Fruit fly (Drosophila melanogaster) whole organism, wandering third instar larva: Measurements from ENCODE around the gene Dci.

Experiments
- Abd-B ChIP-seq: fragments of >200 bp; optimal IDR thresholded peaks from 2 replicates; lab custom pipeline; 2017; ENCODE audit warnings: missing biosample characterization, missing genetic modification characterization
- CG32264 ChIP-seq: fragments of 200-800 bp; sonication (Bioruptor generic); optimal IDR thresholded peaks from 2 replicates; lab custom pipeline; 2016; ENCODE audit warnings: missing biosample characterization, missing genetic modification characterization
- CG9705 ChIP-seq: fragments of 200-800 bp; sonication (Bioruptor generic); optimal IDR thresholded peaks from 2 replicates; lab custom pipeline; 2018; ENCODE audit warnings: missing biosample characterization, mild to moderate bottlenecking, missing genetic modification characterization
- CrebA ChIP-seq: fragments of 200-800 bp; sonication (Bioruptor generic); optimal IDR thresholded peaks from 2 replicates; lab custom pipeline; 2016; ENCODE audit warnings: missing biosample characterization, mild to moderate bottlenecking, missing genetic modification characterization, borderline replicate concordance
- Dfd ChIP-seq: fragments of >200 bp; optimal IDR thresholded peaks from 2 replicates; lab custom pipeline; 2017; ENCODE audit warnings: missing biosample characterization, missing genetic modification characterization
- Dif ChIP-seq: fragments of 200-275, 200-300 bp; sonication (Bioruptor generic); optimal IDR thresholded peaks from 2 replicates; lab custom pipeline; 2018; ENCODE audit warnings: missing biosample characterization, missing genetic modification characterization; ENCODE audit not compliant: partially characterized antibody
- GATAd ChIP-seq: sonication (Bioruptor generic); optimal IDR thresholded peaks from 2 replicates; lab custom pipeline; 2016; ENCODE audit warnings: missing biosample characterization, missing genetic modification characterization
- HLH106 ChIP-seq: fragments of 200-800 bp; optimal IDR thresholded peaks from 3 replicates; lab custom pipeline; 2019; ENCODE audit warnings: missing biosample characterization, mild to moderate bottlenecking, missing genetic modification characterization, moderate library complexity
- Hnf4 ChIP-seq: fragments of 200-800 bp; sonication (Bioruptor generic); optimal IDR thresholded peaks from 2 replicates; lab custom pipeline; 2016; ENCODE audit warnings: missing biosample characterization, mild to moderate bottlenecking, missing genetic modification characterization
- Hr78 ChIP-seq: fragments of >200 bp; optimal IDR thresholded peaks from 2 replicates; lab custom pipeline; 2017; ENCODE audit warnings: missing biosample characterization, missing genetic modification characterization
- Hr83 ChIP-seq: fragments of 200-300 bp; sonication (Bioruptor generic); optimal IDR thresholded peaks from 2 replicates; lab custom pipeline; 2016; ENCODE audit warnings: missing biosample characterization, mild to moderate bottlenecking, missing genetic modification characterization, moderate library complexity; ENCODE audit not compliant: poor library complexity, severe bottlenecking
- Jra ChIP-seq: sonication (Bioruptor generic); optimal IDR thresholded peaks from 2 replicates; lab custom pipeline; 2016; ENCODE audit warnings: missing biosample characterization, missing genetic modification characterization
- Mio ChIP-seq: sonication (Bioruptor generic); optimal IDR thresholded peaks from 2 replicates; lab custom pipeline; 2016; ENCODE audit warnings: missing biosample characterization, missing genetic modification characterization
- Myc ChIP-seq: fragments of >200 bp; optimal IDR thresholded peaks from 2 replicates; lab custom pipeline; 2017
- N ChIP-seq: fragments of >200 bp; optimal IDR thresholded peaks from 2 replicates; lab custom pipeline; 2018; ENCODE audit warnings: missing biosample characterization, missing external identifiers, missing genetic modification characterization
- OdsH ChIP-seq: fragments of 200-800 bp; sonication (Bioruptor generic); optimal IDR thresholded peaks from 2 replicates; lab custom pipeline; 2016; ENCODE audit warnings: missing biosample characterization, mild to moderate bottlenecking, missing genetic modification characterization
- Rel ChIP-seq, 2 experiments: fragments of 200-800 bp; sonication (Bioruptor generic) in 1 of 2; optimal IDR thresholded peaks; 2 replicates in 1 of 2; 3 replicates in 1 of 2; lab custom pipeline; 2016 to 2019; ENCODE audit warnings: mild to moderate bottlenecking in 2 of 2, missing biosample characterization in 2 of 2, missing genetic modification characterization in 2 of 2, moderate library complexity in 1 of 2
- Sp1 ChIP-seq: fragments of 200-800 bp; sonication (Bioruptor generic); optimal IDR thresholded peaks from 3 replicates; lab custom pipeline; 2019; ENCODE audit warnings: missing biosample characterization, mild to moderate bottlenecking, missing genetic modification characterization, moderate library complexity
- Vsx2 ChIP-seq: fragments of 200-300, 225-300 bp; sonication (Bioruptor generic); optimal IDR thresholded peaks from 2 replicates; lab custom pipeline; 2018; ENCODE audit warnings: missing biosample characterization, missing genetic modification characterization; ENCODE audit not compliant: partially characterized antibody
- br ChIP-seq: fragments of 200-800 bp; sonication (Bioruptor generic); optimal IDR thresholded peaks from 2 replicates; lab custom pipeline; 2016; ENCODE audit warnings: missing biosample characterization, missing genetic modification characterization
- brk ChIP-seq: fragments of 200-800 bp; sonication (Bioruptor generic); optimal IDR thresholded peaks from 2 replicates; lab custom pipeline; 2016; ENCODE audit warnings: missing biosample characterization, mild to moderate bottlenecking, missing genetic modification characterization
- dl ChIP-seq, 2 experiments: fragments of 175-275, 200-275 bp in 1 of 2; fragments of 200-275 bp in 1 of 2; sonication (Bioruptor generic); optimal IDR thresholded peaks; lab custom pipeline; 2018; ENCODE audit warnings: mild to moderate bottlenecking in 2 of 2, missing biosample characterization in 2 of 2, missing genetic modification characterization in 2 of 2, moderate library complexity in 2 of 2; ENCODE audit not compliant: partially characterized antibody in 2 of 2, insufficient read depth in 1 of 2
- dmrt93B ChIP-seq: fragments of 200-800 bp; sonication (Bioruptor generic); optimal IDR thresholded peaks from 2 replicates; lab custom pipeline; 2018; ENCODE audit warnings: missing biosample characterization, mild to moderate bottlenecking, missing genetic modification characterization
- dsf ChIP-seq: sonication (Bioruptor generic); optimal IDR thresholded peaks from 2 replicates; lab custom pipeline; 2016; ENCODE audit warnings: missing biosample characterization, missing genetic modification characterization, borderline replicate concordance
- ey ChIP-seq: fragments of 200-800 bp; sonication (Bioruptor generic); optimal IDR thresholded peaks from 2 replicates; lab custom pipeline; 2016; ENCODE audit warnings: missing biosample characterization, missing genetic modification characterization
- foxo ChIP-seq, 2 experiments: fragments of 200-800 bp; sonication (Bioruptor generic); optimal IDR thresholded peaks; 2 replicates in 1 of 2; 3 replicates in 1 of 2; lab custom pipeline; 2016 to 2017; ENCODE audit warnings: missing biosample characterization in 2 of 2, missing genetic modification characterization in 2 of 2
- fru ChIP-seq: fragments of 200-800 bp; sonication (Bioruptor generic); optimal IDR thresholded peaks from 3 replicates; lab custom pipeline; 2016; ENCODE audit warnings: missing biosample characterization, mild to moderate bottlenecking, missing genetic modification characterization
- h ChIP-seq: fragments of 200-800 bp; sonication (Bioruptor generic); optimal IDR thresholded peaks from 3 replicates; lab custom pipeline; 2016; ENCODE audit warnings: missing biosample characterization, mild to moderate bottlenecking, missing genetic modification characterization
- jim ChIP-seq: fragments of 175-275, 200-325 bp; sonication (Bioruptor generic); optimal IDR thresholded peaks from 2 replicates; lab custom pipeline; 2016; ENCODE audit warnings: missing biosample characterization, mild to moderate bottlenecking, missing genetic modification characterization
- lola ChIP-seq: fragments of >200 bp; optimal IDR thresholded peaks from 2 replicates; lab custom pipeline; 2017; ENCODE audit warnings: missing biosample characterization, missing genetic modification characterization
- pan ChIP-seq: fragments of >200 bp; optimal IDR thresholded peaks from 2 replicates; lab custom pipeline; 2017
- psq ChIP-seq: fragments of 200-800 bp; sonication (Bioruptor generic); optimal IDR thresholded peaks from 3 replicates; lab custom pipeline; 2017; ENCODE audit warnings: missing biosample characterization, mild to moderate bottlenecking, missing genetic modification characterization, moderate library complexity
- rgr ChIP-seq: fragments of 200-800 bp; sonication (Bioruptor generic); optimal IDR thresholded peaks from 3 replicates; lab custom pipeline; 2016; ENCODE audit warnings: missing biosample characterization, mild to moderate bottlenecking, missing genetic modification characterization
- sage ChIP-seq: fragments of 200-800 bp; sonication (Bioruptor generic); optimal IDR thresholded peaks from 2 replicates; lab custom pipeline; 2016; ENCODE audit warnings: missing biosample characterization, mild to moderate bottlenecking, missing genetic modification characterization
- sv ChIP-seq: fragments of 200-800 bp; sonication (Bioruptor generic); optimal IDR thresholded peaks from 3 replicates; lab custom pipeline; 2016; ENCODE audit warnings: missing biosample characterization, missing genetic modification characterization
- tai ChIP-seq: sonication (Bioruptor generic); optimal IDR thresholded peaks from 2 replicates; lab custom pipeline; 2016; ENCODE audit warnings: missing biosample characterization, missing genetic modification characterization
- usp ChIP-seq: fragments of >200 bp; optimal IDR thresholded peaks from 2 replicates; lab custom pipeline; 2017; ENCODE audit warnings: missing biosample characterization, missing genetic modification characterization
- woc ChIP-seq: sonication (Bioruptor generic); optimal IDR thresholded peaks from 2 replicates; lab custom pipeline; 2016; ENCODE audit warnings: missing biosample characterization, mild to moderate bottlenecking, missing genetic modification characterization

Dci gene

dm6 chr3L:833878-834277 lies 17.3 kb upstream of the Dci start, which contains the start of gene CG42553:
TSS of gene CG42553 (plus strand) at chr3L:834093.
- TF ChIP-seq Jra (GFP tag; lab: Kevin White, UChicago): no peak
- peak; percentile 13 for TF ChIP-seq Hnf4 (GFP tag; lab: Kevin White, UChicago)
- peak; percentile 78 for TF ChIP-seq woc
- TF ChIP-seq Hr83 (GFP tag; lab: Kevin White, UChicago): peak; percentile 20
- TF ChIP-seq psq: no peak
- no peak for TF ChIP-seq Rel (GFP tag; optimal IDR thresholded peaks at IDR 0.05; lab: Kevin White, UChicago)
- peak; percentile 7 for TF ChIP-seq Rel (tag; optimal IDR thresholded peaks at IDR 0.05; lab: Kevin White, UChicago)
- no peak for TF ChIP-seq usp (GFP tag; lab: Kevin White, UChicago)

dm6 chr3L:835455-836034 lies 15.6 kb upstream of the Dci start, which contains the start of gene CG42554:
TSS of gene CG42554 (plus strand) at chr3L:835683.
- TF ChIP-seq HLH106 (tag; lab: Kevin White, UChicago) (no peak), lola (GFP tag; lab: Kevin White, UChicago) (no peak), usp (GFP tag; lab: Kevin White, UChicago) (no peak), GATAd (GFP tag; lab: Kevin White, UChicago) (no peak), psq (no peak), dl (GFP tag; optimal IDR thresholded peaks at IDR 0.05; lab: Kevin White, UChicago; ENCODE audit: insufficient read depth in 1 of 2, partially characterized antibody in 2 of 2) (no peak), rgr (GFP tag; lab: Kevin White, UChicago) (peak; percentile 23), Hnf4 (GFP tag; lab: Kevin White, UChicago) (peak; percentile 5), fru (GFP tag; lab: Kevin White, UChicago) (no peak), ey (no peak)

dm6 chr3L:837552-838187 lies 13.5 kb upstream of the Dci start, which contains the start of the genes CG13901 and CG13887:
TSS of gene CG13901 (minus strand) at chr3L:837821.
TSS of gene CG13887 (plus strand) at chr3L:837861.
- TF ChIP-seq Jra (GFP tag; lab: Kevin White, UChicago) (peak; percentile 92), Hr83 (GFP tag; lab: Kevin White, UChicago) (peak; percentile 85), brk (GFP tag; lab: Kevin White, UChicago) (no peak), CrebA (GFP tag; lab: Kevin White, UChicago) (no peak), HLH106 (tag; lab: Kevin White, UChicago) (peak; percentile 93), Myc (peak; percentile 81), rgr (GFP tag; lab: Kevin White, UChicago) (peak; percentile 94), dsf (GFP tag; lab: Kevin White, UChicago) (peak; percentile 78), br (GFP tag; lab: Kevin White, UChicago) (peak; percentile 92), Dif (GFP tag; lab: Kevin White, UChicago) (no peak), Sp1 (GFP tag; lab: Kevin White, UChicago) (peak; percentile 90), woc (peak; percentile 93), Rel (GFP tag; optimal IDR thresholded peaks at IDR 0.05; lab: Kevin White, UChicago) (no peak), Rel (tag; optimal IDR thresholded peaks at IDR 0.05; lab: Kevin White, UChicago) (peak; percentile 75), foxo (GFP tag; optimal IDR thresholded peaks at IDR 0.05; lab: Kevin White, UChicago) (peak; percentile 7 to 95), psq (peak; percentile 84), dmrt93B (GFP tag; lab: Kevin White, UChicago) (peak; percentile 79), usp (GFP tag; lab: Kevin White, UChicago) (no peak), Hr78 (GFP tag; lab: Kevin White, UChicago) (no peak), CG9705 (GFP tag; lab: Kevin White, UChicago) (peak; percentile 90), sage (GFP tag; lab: Kevin White, UChicago) (no peak), dl (GFP tag; optimal IDR thresholded peaks at IDR 0.05; lab: Kevin White, UChicago; ENCODE audit: insufficient read depth in 1 of 2, partially characterized antibody in 2 of 2) (no peak), CG32264 (GFP tag; lab: Kevin White, UChicago) (peak; percentile 71), Dfd (no peak), GATAd (GFP tag; lab: Kevin White, UChicago) (no peak), jim (peak; percentile 47), lola (GFP tag; lab: Kevin White, UChicago) (no peak), N (no peak), ey (peak; percentile 94), Hnf4 (GFP tag; lab: Kevin White, UChicago) (peak; percentile 93), h (GFP tag; lab: Kevin White, UChicago) (peak; percentile 95), OdsH (GFP tag; lab: Kevin White, UChicago) (peak; percentile 90), Abd-B (GFP tag; lab: Kevin White, UChicago) (no peak), pan (lab: Kevin White, UChicago) (no peak), sv (GFP tag; lab: Kevin White, UChicago) (peak; percentile 93), Mio (GFP tag; lab: Kevin White, UChicago) (peak; percentile 61), tai (no peak), Vsx2 (GFP tag; lab: Kevin White, UChicago) (no peak), fru (GFP tag; lab: Kevin White, UChicago) (peak; percentile 94)
